Worm (Caenorhabditis elegans) whole organism, young adult: ENCODE data around the gene cyp-43A1.

Experiments
- B0019.2 ChIP-seq: fragments of 200-800 bp; sonication (Bioruptor generic); conservative IDR thresholded peaks from 2 replicates; pipeline ENCODE4 v1.3.6; 2022; ENCODE audit warnings: missing genetic modification reagents, missing genetic modification characterization, missing compliant biosample characterization
- B0035.1 ChIP-seq: sonication (generic microtip); optimal IDR thresholded peaks from 2 replicates; lab custom pipeline; 2016; ENCODE audit warnings: missing genetic modification characterization, mild to moderate bottlenecking, missing compliant biosample characterization, missing genotype, missing genetic modification reagents
- F23B12.7 ChIP-seq: sonication (generic microtip); optimal IDR thresholded peaks from 2 replicates; lab custom pipeline; 2017; ENCODE audit warnings: missing genetic modification characterization, mild to moderate bottlenecking, missing compliant biosample characterization, antibody characterized with exemption, moderate library complexity; ENCODE audit not compliant: insufficient read depth
- F33H1.4 ChIP-seq: fragments of 200-800 bp; sonication (Bioruptor generic); IDR thresholded peaks from 2 replicates; pipeline ENCODE4 v1.3.6; 2022; ENCODE audit warnings: missing genetic modification reagents, missing genetic modification characterization, missing compliant biosample characterization
- F37B4.10 ChIP-seq: fragments of 200-800 bp; sonication (Bioruptor generic); IDR thresholded peaks from 2 replicates; pipeline ENCODE4 v1.3.6; 2022; ENCODE audit warnings: missing genetic modification characterization, missing compliant biosample characterization
- F52B5.7 ChIP-seq: sonication (generic microtip); optimal IDR thresholded peaks from 2 replicates; lab custom pipeline; 2016; ENCODE audit warnings: mild to moderate bottlenecking, missing genetic modification characterization, missing compliant biosample characterization
- F57A8.1 ChIP-seq: fragments of 200-800 bp; sonication (Bioruptor generic); optimal IDR thresholded peaks from 2 replicates; lab custom pipeline; 2018; ENCODE audit warnings: mild to moderate bottlenecking, missing genetic modification characterization, moderate library complexity, missing compliant biosample characterization
- F57C9.4 ChIP-seq: sonication (generic microtip); optimal IDR thresholded peaks from 2 replicates; lab custom pipeline; 2017; ENCODE audit warnings: mild to moderate bottlenecking, missing genetic modification characterization, missing compliant biosample characterization
- Y56A3A.18 ChIP-seq: fragments of 200-800 bp; sonication (Bioruptor generic); IDR thresholded peaks from 2 replicates; pipeline ENCODE4 v1.3.6; 2022; ENCODE audit warnings: missing genetic modification reagents, missing genetic modification characterization, missing compliant biosample characterization
- Y79H2A.3 ChIP-seq: fragments of 200-800 bp; sonication (Bioruptor generic); conservative IDR thresholded peaks from 2 replicates; pipeline ENCODE4 v1.3.6; 2022; ENCODE audit warnings: missing genetic modification reagents, missing genetic modification characterization, missing compliant biosample characterization
- ZK185.1 ChIP-seq: sonication (generic microtip); optimal IDR thresholded peaks from 2 replicates; lab custom pipeline; 2016; ENCODE audit warnings: mild to moderate bottlenecking, missing genetic modification characterization, missing compliant biosample characterization; ENCODE audit not compliant: poor library complexity, severe bottlenecking
- ama-1 ChIP-seq, 3 experiments: fragments of 150-350 bp in 1 of 3; sonication (generic microtip) in 2 of 3; optimal IDR thresholded peaks; 2 replicates each; lab custom pipeline; 2014 to 2018; ENCODE audit warnings: missing biosample characterization in 2 of 3, missing genetic modification characterization in 2 of 3, missing genetic modification reagents in 2 of 3
- atf-7 ChIP-seq: sonication (generic microtip); optimal IDR thresholded peaks from 2 replicates; lab custom pipeline; 2017; ENCODE audit warnings: mild to moderate bottlenecking, missing genetic modification characterization, missing compliant biosample characterization
- attf-5 ChIP-seq: fragments of 200-800 bp; sonication (Bioruptor generic); optimal IDR thresholded peaks from 2 replicates; lab custom pipeline; 2018; ENCODE audit warnings: mild to moderate bottlenecking, missing genetic modification characterization, missing compliant biosample characterization
- attf-6 ChIP-seq: fragments of 200-800 bp; sonication (Bioruptor generic); IDR thresholded peaks from 2 replicates; pipeline ENCODE4 v1.3.6; 2022; ENCODE audit warnings: missing genetic modification reagents, missing genetic modification characterization, missing compliant biosample characterization
- cebp-2 ChIP-seq: fragments of 200-800 bp; sonication (Bioruptor generic); IDR thresholded peaks from 2 replicates; pipeline ENCODE4 v1.3.6; 2022; ENCODE audit warnings: missing genetic modification characterization, missing compliant biosample characterization
- ceh-40 ChIP-seq: fragments of 200-800 bp; sonication (Bioruptor generic); IDR thresholded peaks from 2 replicates; pipeline ENCODE4 v1.3.6; 2022; ENCODE audit warnings: missing genetic modification characterization, missing compliant biosample characterization
- chd-7 ChIP-seq: sonication (generic microtip); optimal IDR thresholded peaks from 2 replicates; lab custom pipeline; 2016; ENCODE audit warnings: mild to moderate bottlenecking, missing genetic modification characterization, moderate library complexity, missing compliant biosample characterization
- die-1 ChIP-seq: sonication (generic microtip); optimal IDR thresholded peaks from 2 replicates; lab custom pipeline; 2016; ENCODE audit warnings: missing genotype, mild to moderate bottlenecking, missing genetic modification characterization, missing compliant biosample characterization
- dpff-1 ChIP-seq: sonication (generic microtip); optimal IDR thresholded peaks from 2 replicates; lab custom pipeline; 2017; ENCODE audit warnings: mild to moderate bottlenecking, missing genetic modification characterization, missing compliant biosample characterization
- egl-18 ChIP-seq: fragments of 200-800 bp; sonication (Bioruptor generic); IDR thresholded peaks from 2 replicates; pipeline ENCODE4 v1.3.6; 2022; ENCODE audit warnings: missing genetic modification reagents, missing genetic modification characterization, missing compliant biosample characterization
- egl-44 ChIP-seq: fragments of 200-800 bp; sonication (Bioruptor generic); IDR thresholded peaks from 2 replicates; pipeline ENCODE4 v1.3.6; 2022; ENCODE audit warnings: missing genetic modification reagents, missing genetic modification characterization, missing compliant biosample characterization
- ekl-4 ChIP-seq: fragments of 200-800 bp; sonication (Bioruptor generic); IDR thresholded peaks from 2 replicates; pipeline ENCODE4 v1.3.6; 2022; ENCODE audit warnings: missing genetic modification reagents, missing genetic modification characterization, missing compliant biosample characterization
- fkh-3 ChIP-seq: sonication (generic microtip); optimal IDR thresholded peaks from 2 replicates; lab custom pipeline; 2016; ENCODE audit warnings: mild to moderate bottlenecking, missing genetic modification characterization, missing compliant biosample characterization
- him-1 ChIP-seq: sonication (generic microtip); optimal IDR thresholded peaks from 2 replicates; lab custom pipeline; 2016; ENCODE audit warnings: missing genotype, missing genetic modification reagents, missing genetic modification characterization, missing compliant biosample characterization
- hlh-12 ChIP-seq: sonication (generic microtip); optimal IDR thresholded peaks from 2 replicates; lab custom pipeline; 2016; ENCODE audit warnings: missing genetic modification characterization, missing compliant biosample characterization
- hmg-20 ChIP-seq: fragments of 200-800 bp; sonication (Bioruptor generic); IDR thresholded peaks from 2 replicates; pipeline ENCODE4 v1.3.6; 2022; ENCODE audit warnings: missing genetic modification reagents, missing genetic modification characterization, missing compliant biosample characterization
- lin-26 ChIP-seq: fragments of 200-800 bp; sonication (Bioruptor generic); IDR thresholded peaks from 2 replicates; pipeline ENCODE4 v1.3.6; 2022; ENCODE audit warnings: missing genetic modification reagents, missing genetic modification characterization, missing compliant biosample characterization
- lin-35 ChIP-seq, 3 experiments: fragments of 150-350 bp in 2 of 3; sonication (generic microtip) in 1 of 3; optimal IDR thresholded peaks; 2 replicates each; lab custom pipeline; 2014 to 2018; ENCODE audit warnings: missing biosample characterization in 3 of 3, missing genetic modification characterization in 3 of 3, missing genetic modification reagents in 3 of 3
- madf-3 ChIP-seq: fragments of 200-800 bp; sonication (Bioruptor generic); IDR thresholded peaks from 2 replicates; pipeline ENCODE4 v1.3.6; 2022; ENCODE audit warnings: missing genetic modification reagents, missing genetic modification characterization, missing compliant biosample characterization
- mxl-1 ChIP-seq: sonication (generic microtip); optimal IDR thresholded peaks from 2 replicates; lab custom pipeline; 2016; ENCODE audit warnings: missing genetic modification characterization, missing compliant biosample characterization
- nhr-80 ChIP-seq: sonication (generic microtip); optimal IDR thresholded peaks from 2 replicates; lab custom pipeline; 2016; ENCODE audit warnings: missing genetic modification characterization, missing compliant biosample characterization
- pbrm-1 ChIP-seq: fragments of 200-800 bp; sonication (Bioruptor generic); IDR thresholded peaks from 2 replicates; pipeline ENCODE4 v1.3.6; 2022; ENCODE audit warnings: missing genetic modification reagents, missing genetic modification characterization, missing compliant biosample characterization
- rec-8 ChIP-seq, 2 experiments: sonication (generic microtip); optimal IDR thresholded peaks; 2 replicates each; lab custom pipeline; 2016; ENCODE audit warnings: mild to moderate bottlenecking in 2 of 2, missing genetic modification characterization in 2 of 2, missing genetic modification reagents in 2 of 2, missing genotype in 2 of 2, missing biosample characterization in 1 of 2, missing compliant biosample characterization in 1 of 2, moderate library complexity in 1 of 2
- sea-2 ChIP-seq: fragments of 200-800 bp; sonication (Bioruptor generic); IDR thresholded peaks from 2 replicates; pipeline ENCODE4 v1.3.6; 2022; ENCODE audit warnings: missing genetic modification characterization, missing compliant biosample characterization
- snpc-1.3 ChIP-seq: sonication (generic microtip); optimal IDR thresholded peaks from 2 replicates; lab custom pipeline; 2017; ENCODE audit warnings: missing genetic modification characterization, mild to moderate bottlenecking, missing compliant biosample characterization, antibody characterized with exemption, moderate library complexity, missing genotype, missing genetic modification reagents; ENCODE audit not compliant: insufficient read depth
- snpc-3.4 ChIP-seq: sonication (generic microtip); optimal IDR thresholded peaks from 2 replicates; lab custom pipeline; 2017; ENCODE audit warnings: missing genetic modification characterization, mild to moderate bottlenecking, missing compliant biosample characterization, antibody characterized with exemption, moderate library complexity, missing genotype, missing genetic modification reagents
- snpc-4 ChIP-seq, 5 experiments: fragments of 150-350 bp in 1 of 5; sonication (generic microtip) in 4 of 5; optimal IDR thresholded peaks; 2 replicates each; lab custom pipeline; 2014 to 2018; ENCODE audit warnings: missing genetic modification characterization in 5 of 5, missing biosample characterization in 3 of 5, antibody characterized with exemption in 2 of 5, mild to moderate bottlenecking in 2 of 5, missing compliant biosample characterization in 2 of 5, missing genotype in 2 of 5, moderate library complexity in 2 of 5, missing genetic modification reagents in 1 of 5
- tbp1 ChIP-seq: fragments of 200-800 bp; sonication (Bioruptor generic); optimal IDR thresholded peaks from 2 replicates; lab custom pipeline; 2018; ENCODE audit warnings: mild to moderate bottlenecking, missing genetic modification characterization, missing compliant biosample characterization
- xnd-1 ChIP-seq: sonication (generic microtip); optimal IDR thresholded peaks from 2 replicates; lab custom pipeline; 2016; ENCODE audit warnings: missing genotype, missing genetic modification reagents, missing genetic modification characterization, missing compliant biosample characterization
- ztf-18 ChIP-seq: sonication (generic microtip); optimal IDR thresholded peaks from 2 replicates; lab custom pipeline; 2016; ENCODE audit warnings: missing genotype, mild to moderate bottlenecking, missing genetic modification characterization, missing compliant biosample characterization
- ztf-25 ChIP-seq: fragments of 200-800 bp; sonication (Bioruptor generic); IDR thresholded peaks from 2 replicates; pipeline ENCODE4 v1.3.6; 2022; ENCODE audit warnings: missing genetic modification reagents, missing genetic modification characterization, missing compliant biosample characterization
- ztf-3 ChIP-seq: fragments of 200-800 bp; sonication (Bioruptor generic); optimal IDR thresholded peaks from 2 replicates; lab custom pipeline; 2018; ENCODE audit warnings: mild to moderate bottlenecking, missing genetic modification characterization, missing compliant biosample characterization

Gene cyp-43A1

DNA sequence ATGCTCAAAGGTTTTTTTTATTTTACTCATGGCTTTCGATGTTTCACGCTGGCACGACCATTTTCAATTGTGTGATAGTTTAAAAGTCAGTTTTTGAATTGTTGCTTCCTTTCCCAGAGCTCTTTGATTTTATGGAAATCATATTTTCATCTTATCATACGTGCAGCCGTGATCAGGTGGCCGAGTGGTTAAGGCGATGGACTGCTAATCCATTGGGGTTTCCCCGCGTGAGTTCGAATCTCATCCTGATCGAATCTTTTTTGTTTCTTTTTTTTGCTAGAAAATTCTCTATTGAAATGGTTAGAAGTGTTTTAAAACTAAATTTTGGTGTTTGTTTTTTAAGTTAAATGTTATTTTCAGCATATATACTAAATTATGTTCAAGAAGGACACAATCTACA is 5.1 kb upstream of the cyp-43A1 start (continued):
- TF ChIP-seq cebp-2: no peak
- TF ChIP-seq snpc-4 (GFP tag; optimal IDR thresholded peaks at IDR 0.05; lab: Kevin White, UChicago): peak; percentile 31
- peak in 1 of 4 experiments; percentile 56 for TF ChIP-seq snpc-4 (tag; optimal IDR thresholded peaks at IDR 0.05; lab: Kevin White, UChicago)
- TF ChIP-seq Y56A3A.18 (GFP tag; lab: Robert Waterston, UW): 0 out of 2 replicates have a peak, but pooled peaks have one; percentile 61
- peak; percentile 62 for TF ChIP-seq die-1 (tag; lab: Kevin White, UChicago)
- TF ChIP-seq ztf-25 (GFP tag; lab: Robert Waterston, UW): peak; percentile 54; the same call in 1 of the 2 replicates
- TF ChIP-seq ama-1 (optimal IDR thresholded peaks at IDR 0.05; lab: Kevin White, UChicago): no peak
- TF ChIP-seq ama-1 (GFP tag; optimal IDR thresholded peaks at IDR 0.05; lab: Kevin White, UChicago): peak in 1 of 2 experiments; percentile 32
- peak; percentile 48 for TF ChIP-seq him-1 (tag; lab: Kevin White, UChicago)
- TF ChIP-seq ceh-40 (GFP tag; lab: Robert Waterston, UW): peak; percentile 58; the same call in 1 of the 2 replicates
- TF ChIP-seq lin-35 (GFP tag; optimal IDR thresholded peaks at IDR 0.05; lab: Kevin White, UChicago): no peak
- TF ChIP-seq sea-2 (GFP tag; lab: Robert Waterston, UW): no peak
- no peak for TF ChIP-seq F33H1.4
- peak; percentile 21 for TF ChIP-seq mxl-1
- peak; percentile 4 for TF ChIP-seq ZK185.1 (tag; lab: Kevin White, UChicago)
- TF ChIP-seq, all 124 proteins: peak for 26

DNA sequence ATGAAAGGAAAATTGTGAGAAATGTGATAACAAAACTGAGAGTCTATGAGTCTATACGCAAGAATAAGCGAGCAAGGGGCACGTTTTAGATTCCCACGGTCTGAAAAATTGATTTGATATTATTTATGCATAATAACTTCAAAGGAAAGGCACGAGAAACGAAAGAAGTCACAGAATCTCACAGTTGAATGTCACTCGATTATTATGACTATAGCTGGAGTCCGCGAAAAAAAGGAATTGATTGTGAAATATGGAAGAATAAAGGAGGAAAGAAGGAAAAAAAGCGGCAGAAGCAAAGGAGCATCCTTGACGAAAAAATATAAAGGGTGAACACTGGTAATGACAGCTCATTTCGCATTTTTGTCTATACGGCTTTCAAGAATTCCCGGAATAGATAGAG is 3.7 kb upstream of the cyp-43A1 start, which contains the start of gene cat-1:
TSS of gene cat-1 (minus strand) at position 101 of the 400 bp plus-strand sequence.
- TF ChIP-seq F23B12.7 (tag; lab: Kevin White, UChicago) (no peak), F37B4.10 (GFP tag; lab: Robert Waterston, UW) (no peak), ztf-18 (tag; lab: Kevin White, UChicago) (no peak), dpff-1 (tag; lab: Kevin White, UChicago) (no peak), B0035.1 (tag; lab: Kevin White, UChicago) (no peak), fkh-3 (tag; lab: Kevin White, UChicago) (no peak), lin-35 (GFP tag; optimal IDR thresholded peaks at IDR 0.05; lab: Kevin White, UChicago) (no peak), snpc-3.4 (no peak), ceh-40 (GFP tag; lab: Robert Waterston, UW) (no peak), F52B5.7 (tag; lab: Kevin White, UChicago) (no peak), rec-8 (tag; optimal IDR thresholded peaks at IDR 0.05; lab: Kevin White, UChicago) (no peak), xnd-1 (tag; lab: Kevin White, UChicago) (no peak), F57A8.1 (GFP tag; lab: Kevin White, UChicago) (no peak), hlh-12 (tag; lab: Kevin White, UChicago) (no peak), ztf-3 (GFP tag; lab: Kevin White, UChicago) (no peak), madf-3 (GFP tag; lab: Robert Waterston, UW) (no peak)
- TF ChIP-seq, all 124 proteins: peak for 0

DNA sequence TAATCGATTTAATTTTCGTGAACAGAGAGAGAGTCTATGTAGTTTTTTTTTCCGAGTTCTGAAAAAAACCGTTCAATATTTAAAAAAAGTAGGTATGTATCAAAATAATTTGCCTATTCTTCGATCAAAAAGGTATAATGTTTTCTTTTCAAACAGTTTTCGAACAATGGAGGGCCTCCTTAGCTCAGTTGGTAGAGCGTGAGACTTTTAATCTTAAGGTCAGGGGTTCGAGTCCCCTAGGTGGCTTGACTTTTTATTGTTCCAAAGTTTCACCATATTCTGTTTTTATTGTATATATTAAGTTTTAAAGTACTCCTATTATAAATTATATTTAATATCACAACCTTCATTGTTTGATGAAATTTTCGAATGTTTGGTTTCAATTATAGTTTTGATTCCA is 843 bp upstream of the cyp-43A1 start:
- TF ChIP-seq chd-7 (tag; lab: Kevin White, UChicago) (peak; percentile 29), B0019.2 (GFP tag; lab: Robert Waterston, UW) (no peak), Y79H2A.3 (0 out of 2 replicates have a peak, but pooled peaks have one; percentile 35), pbrm-1 (peak; percentile 92), attf-5 (GFP tag; lab: Kevin White, UChicago) (peak; percentile 68), egl-44 (peak; percentile 87), F37B4.10 (GFP tag; lab: Robert Waterston, UW) (no peak), ztf-25 (GFP tag; lab: Robert Waterston, UW) (peak; percentile 92), hmg-20 (GFP tag; lab: Robert Waterston, UW) (0 out of 2 replicates have a peak, but pooled peaks have one; percentile 34), ZK185.1 (tag; lab: Kevin White, UChicago) (peak; percentile 73), attf-6 (GFP tag; lab: Robert Waterston, UW) (peak; percentile 78; the same call in 1 of the 2 replicates), nhr-80 (tag; lab: Kevin White, UChicago) (peak; percentile 19), snpc-4 (GFP tag; optimal IDR thresholded peaks at IDR 0.05; lab: Kevin White, UChicago) (peak; percentile 81), snpc-4 (tag; optimal IDR thresholded peaks at IDR 0.05; lab: Kevin White, UChicago) (peak in 3 of 4 experiments; percentile 59 to 77 (median 76)), snpc-1.3 (peak; percentile 92), lin-26 (GFP tag; lab: Robert Waterston, UW) (peak; percentile 97), atf-7 (tag; lab: Kevin White, UChicago) (peak; percentile 8), ekl-4 (GFP tag; lab: Robert Waterston, UW) (peak; percentile 30; the same call in 1 of the 2 replicates), F57C9.4 (tag; lab: Kevin White, UChicago) (no peak), egl-18 (no peak), tbp1 (GFP tag; lab: Kevin White, UChicago) (peak; percentile 89)
